Fruit fly (Drosophila melanogaster): ENCODE measurements around the gene Oscillin.

dm6 chr2L:5596533-5596932 lies 49.6 kb downstream of the Oscillin start, which contains the start of gene CG18266:
- TF ChIP-seq EcR (GFP tag; optimal IDR thresholded peaks at IDR 0.05) (no peak), CG34367 (tag; optimal IDR thresholded peaks at IDR 0.05) (no peak), CG32121 (GFP tag; IDR thresholded peaks at IDR 0.05) (no peak), D1 (tag; optimal IDR thresholded peaks at IDR 0.05) (no peak), Pif1A (GFP tag; optimal IDR thresholded peaks at IDR 0.05) (no peak), CG9948 (tag; optimal IDR thresholded peaks at IDR 0.05) (no peak), gl (tag; optimal IDR thresholded peaks at IDR 0.05) (no peak)

All from whole organism, pupa.